Worm (Caenorhabditis elegans) whole organism, L4/young adult: ENCODE data around the gene F57E7.2.

Experiments used
- W03F9.2 ChIP-seq: fragments of 150-350 bp; optimal IDR thresholded peaks from 2 replicates; lab custom pipeline; 2014; ENCODE audit warnings: missing biosample characterization, missing genetic modification characterization
- him-1 ChIP-seq: sonication (generic microtip); optimal IDR thresholded peaks from 2 replicates; lab custom pipeline; 2016; ENCODE audit warnings: missing genotype, missing genetic modification reagents, missing genetic modification characterization, missing compliant biosample characterization

DNA sequence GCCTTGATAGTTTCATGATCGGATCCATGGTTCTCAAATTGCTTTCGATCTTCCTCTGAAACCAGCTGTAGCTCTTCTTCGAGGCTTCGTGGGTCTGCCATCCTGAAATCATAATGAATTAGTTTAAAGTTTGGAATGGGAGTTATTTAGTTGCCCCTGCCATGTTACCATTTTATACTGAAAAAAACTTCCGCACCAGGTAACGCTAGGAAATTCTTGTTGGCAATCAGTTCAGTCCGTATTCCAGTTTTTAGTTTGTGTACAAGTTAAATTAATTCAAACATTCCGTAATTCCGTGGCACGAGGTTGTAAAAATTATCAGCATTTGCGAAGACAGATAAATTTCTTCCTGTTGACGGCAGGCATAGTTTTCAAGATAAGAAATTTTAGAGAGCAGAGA, 4.5 kb upstream of the F57E7.2 start, which contains the start of gene Y32B12A.5:
- no peak for TF ChIP-seq him-1 (tag; lab: Kevin White, UChicago)
- TF ChIP-seq W03F9.2 (tag; lab: Kevin White, UChicago): no peak
